Worm (Caenorhabditis elegans): ENCODE results near the gene ZK688.5.

DNA sequence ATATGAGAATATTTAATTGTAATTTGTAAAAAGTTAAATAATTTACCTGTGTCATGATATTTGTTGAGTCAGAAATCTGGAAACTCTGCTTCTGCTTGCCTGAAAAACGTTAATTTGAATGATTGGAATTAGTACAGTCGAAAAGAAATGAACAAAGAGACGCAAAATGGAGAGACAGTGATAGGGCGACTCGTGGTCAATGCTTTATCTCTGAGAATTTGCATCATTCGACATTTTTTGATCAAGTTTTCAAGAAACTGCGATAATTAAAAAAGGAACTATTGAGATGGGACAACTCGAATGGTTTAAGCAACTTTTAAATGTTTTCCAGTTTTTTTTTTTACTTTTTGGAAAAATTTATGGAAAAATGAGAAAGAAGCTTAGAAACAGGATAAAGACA is 30.5 kb downstream of the ZK688.5 start, which contains the start of gene cuc-1:
- TF ChIP-seq him-1 (tag; optimal IDR thresholded peaks at IDR 0.05) (no peak), W03F9.2 (tag; optimal IDR thresholded peaks at IDR 0.05) (no peak)
